Worm (Caenorhabditis elegans) whole organism, mixed stage, embryonic: ENCODE results near the gene K07H8.2.

Experiments used
- M03D4.4 ChIP-seq: sonication (generic microtip); optimal IDR thresholded peaks from 2 replicates; lab custom pipeline; 2017; ENCODE audit warnings: mild to moderate bottlenecking, missing genetic modification characterization, missing compliant biosample characterization
- bed-3 ChIP-seq: fragments of 200-800 bp; sonication (Bioruptor generic); optimal IDR thresholded peaks from 3 replicates; lab custom pipeline; 2018; ENCODE audit warnings: mild to moderate bottlenecking, missing genetic modification characterization, moderate library complexity, missing compliant biosample characterization
- blmp-1 ChIP-seq: fragments of 150-350 bp; optimal IDR thresholded peaks from 2 replicates; lab custom pipeline; 2014; ENCODE audit warnings: missing biosample characterization, missing genetic modification characterization
- ceh-39 ChIP-seq: fragments of 150-350 bp; optimal IDR thresholded peaks from 2 replicates; lab custom pipeline; 2014; ENCODE audit warnings: missing biosample characterization, missing genetic modification characterization
- ceh-43 ChIP-seq: fragments of 200-800 bp; sonication (Bioruptor generic); optimal IDR thresholded peaks from 2 replicates; lab custom pipeline; 2018; ENCODE audit warnings: mild to moderate bottlenecking, missing genetic modification characterization, moderate library complexity, missing compliant biosample characterization
- ceh-83 ChIP-seq: fragments of 200-800 bp; sonication (Bioruptor generic); optimal IDR thresholded peaks from 2 replicates; lab custom pipeline; 2018; ENCODE audit warnings: mild to moderate bottlenecking, missing genetic modification characterization, missing compliant biosample characterization
- ces-1 ChIP-seq: fragments of 150-350 bp; optimal IDR thresholded peaks from 2 replicates; lab custom pipeline; 2014; ENCODE audit warnings: missing biosample characterization, missing genetic modification reagents, missing genetic modification characterization
- drap-1 ChIP-seq: fragments of 200-800 bp; sonication (Bioruptor generic); optimal IDR thresholded peaks from 3 replicates; lab custom pipeline; 2018; ENCODE audit warnings: mild to moderate bottlenecking, missing genetic modification characterization, missing compliant biosample characterization
- elt-1 ChIP-seq: sonication (generic microtip); optimal IDR thresholded peaks from 2 replicates; lab custom pipeline; 2017; ENCODE audit warnings: missing genetic modification characterization, mild to moderate bottlenecking, missing compliant biosample characterization, antibody characterized with exemption, moderate library complexity, borderline replicate concordance; ENCODE audit not compliant: insufficient read depth
- elt-3 ChIP-seq: fragments of 150-350 bp; optimal IDR thresholded peaks from 2 replicates; lab custom pipeline; 2014; ENCODE audit warnings: missing biosample characterization, missing genetic modification characterization
- flh-1 ChIP-seq: fragments of 200-800 bp; sonication (Bioruptor generic); optimal IDR thresholded peaks from 2 replicates; lab custom pipeline; 2018; ENCODE audit warnings: mild to moderate bottlenecking, missing genetic modification characterization, moderate library complexity, missing compliant biosample characterization
- ham-2 ChIP-seq: fragments of 200-800 bp; sonication (Bioruptor generic); optimal IDR thresholded peaks from 2 replicates; lab custom pipeline; 2018; ENCODE audit warnings: mild to moderate bottlenecking, missing genetic modification characterization, missing compliant biosample characterization
- hlh-1 ChIP-seq: fragments of 150-350 bp; optimal IDR thresholded peaks from 2 replicates; lab custom pipeline; 2014; ENCODE audit warnings: missing biosample characterization, missing genetic modification reagents, missing genetic modification characterization
- lin-13 ChIP-seq: fragments of 150-350 bp; optimal IDR thresholded peaks from 2 replicates; lab custom pipeline; 2014; ENCODE audit warnings: missing biosample characterization, missing genetic modification characterization
- lin-32 ChIP-seq: fragments of 200-800 bp; sonication (Bioruptor generic); optimal IDR thresholded peaks from 2 replicates; lab custom pipeline; 2018; ENCODE audit warnings: mild to moderate bottlenecking, missing genetic modification characterization, missing compliant biosample characterization
- lsy-2 ChIP-seq: fragments of 150-350 bp; optimal IDR thresholded peaks from 2 replicates; lab custom pipeline; 2014; ENCODE audit warnings: missing biosample characterization, missing genetic modification characterization
- mab-5 ChIP-seq: fragments of 150-350 bp; optimal IDR thresholded peaks from 2 replicates; lab custom pipeline; 2014; ENCODE audit warnings: missing biosample characterization, missing genetic modification characterization
- mls-2 ChIP-seq: sonication (generic microtip); optimal IDR thresholded peaks from 2 replicates; lab custom pipeline; 2016; ENCODE audit warnings: mild to moderate bottlenecking, missing genetic modification characterization, moderate library complexity, missing compliant biosample characterization
- nhr-12 ChIP-seq: fragments of 150-350 bp; optimal IDR thresholded peaks from 2 replicates; lab custom pipeline; 2014; ENCODE audit warnings: missing biosample characterization, missing genetic modification characterization
- nhr-2 ChIP-seq: fragments of 150-350 bp; optimal IDR thresholded peaks from 2 replicates; lab custom pipeline; 2014; ENCODE audit warnings: missing biosample characterization, missing genetic modification characterization
- nhr-237 ChIP-seq: fragments of 150-350 bp; optimal IDR thresholded peaks from 2 replicates; lab custom pipeline; 2014; ENCODE audit warnings: missing biosample characterization, missing genetic modification characterization
- nhr-28 ChIP-seq: fragments of 150-350 bp; optimal IDR thresholded peaks from 2 replicates; lab custom pipeline; 2014; ENCODE audit warnings: missing biosample characterization, missing genetic modification characterization
- nhr-76 ChIP-seq: sonication (generic microtip); optimal IDR thresholded peaks from 2 replicates; lab custom pipeline; 2017; ENCODE audit warnings: missing biosample characterization, missing genetic modification characterization
- pha-4 ChIP-seq: fragments of 150-350 bp; optimal IDR thresholded peaks from 2 replicates; lab custom pipeline; 2018; ENCODE audit warnings: missing biosample characterization, missing genetic modification reagents, missing genetic modification characterization
- sem-2 ChIP-seq: fragments of 200-800 bp; sonication (Bioruptor generic); optimal IDR thresholded peaks from 2 replicates; lab custom pipeline; 2018; ENCODE audit warnings: mild to moderate bottlenecking, missing genetic modification characterization, missing compliant biosample characterization
- snpc-4 ChIP-seq: fragments of 150-350 bp; optimal IDR thresholded peaks from 2 replicates; lab custom pipeline; 2014; ENCODE audit warnings: missing biosample characterization, missing genetic modification characterization
- sptf-1 ChIP-seq: sonication (generic microtip); optimal IDR thresholded peaks from 2 replicates; lab custom pipeline; 2017; ENCODE audit warnings: mild to moderate bottlenecking, missing genetic modification characterization, moderate library complexity, missing compliant biosample characterization
- tbx-8 ChIP-seq: fragments of 200-800 bp; sonication (Bioruptor generic); optimal IDR thresholded peaks from 2 replicates; lab custom pipeline; 2018; ENCODE audit warnings: mild to moderate bottlenecking, missing genetic modification characterization, moderate library complexity, missing compliant biosample characterization
- unc-120 ChIP-seq: sonication (generic microtip); optimal IDR thresholded peaks from 2 replicates; lab custom pipeline; 2017; ENCODE audit warnings: missing genetic modification characterization, missing compliant biosample characterization; ENCODE audit not compliant: poor library complexity, severe bottlenecking
- unc-39 ChIP-seq: fragments of 150-350 bp; optimal IDR thresholded peaks from 2 replicates; lab custom pipeline; 2014; ENCODE audit warnings: missing biosample characterization, missing genetic modification characterization
- unc-62 ChIP-seq: fragments of 150-350 bp; optimal IDR thresholded peaks from 2 replicates; lab custom pipeline; 2014; ENCODE audit warnings: missing biosample characterization, missing genetic modification reagents, missing genetic modification characterization
- zip-8 ChIP-seq: fragments of 150-350 bp; optimal IDR thresholded peaks from 2 replicates; lab custom pipeline; 2014; ENCODE audit warnings: missing biosample characterization, missing genetic modification characterization
- ztf-11 ChIP-seq: fragments of 150-350 bp; optimal IDR thresholded peaks from 2 replicates; lab custom pipeline; 2014; ENCODE audit warnings: missing biosample characterization, missing genetic modification characterization

K07H8.2 gene

ce11 chrIV:8291232-8291631, at the start of gene K07H8.2:
K07H8.2 (plus strand) TSS chrIV:8291532.
- TF ChIP-seq zip-8 (tag; lab: Kevin White, UChicago) (no peak), ham-2 (no peak), unc-62 (no peak), unc-39 (tag; lab: Kevin White, UChicago) (no peak), nhr-2 (tag; lab: Kevin White, UChicago) (no peak), ces-1 (GFP tag; lab: Kevin White, UChicago) (no peak), pha-4 (tag; lab: Kevin White, UChicago) (no peak), unc-120 (tag; lab: Kevin White, UChicago) (no peak), mab-5 (tag; lab: Kevin White, UChicago) (no peak), mls-2 (tag; lab: Kevin White, UChicago) (no peak), ceh-43 (GFP tag; lab: Kevin White, UChicago) (no peak), drap-1 (GFP tag; lab: Kevin White, UChicago) (no peak), ceh-83 (GFP tag; lab: Kevin White, UChicago) (no peak), bed-3 (no peak), sptf-1 (tag; lab: Kevin White, UChicago) (no peak), sem-2 (GFP tag; lab: Kevin White, UChicago) (no peak)

ce11 chrIV:8243170-8243569, 48.2 kb upstream of the K07H8.2 start:
- TF ChIP-seq lin-13 (tag; lab: Kevin White, UChicago) (no peak), nhr-2 (tag; lab: Kevin White, UChicago) (peak; percentile 71), elt-1 (peak; percentile 72)

- TF ChIP-seq blmp-1 (no peak), hlh-1 (tag; lab: Kevin White, UChicago) (no peak), ceh-43 (GFP tag; lab: Kevin White, UChicago) (no peak), ceh-39 (tag; lab: Kevin White, UChicago) (no peak), ztf-11 (tag; lab: Kevin White, UChicago) (no peak), sptf-1 (tag; lab: Kevin White, UChicago) (no peak), ceh-83 (GFP tag; lab: Kevin White, UChicago) (no peak), flh-1 (GFP tag; lab: Kevin White, UChicago) (no peak), elt-1 (no peak), ces-1 (GFP tag; lab: Kevin White, UChicago) (no peak), mls-2 (tag; lab: Kevin White, UChicago) (no peak), ham-2 (no peak), M03D4.4 (tag; lab: Kevin White, UChicago) (no peak)
Measured at ce11 chrIV:8243599-8243998, 47.7 kb upstream of the K07H8.2 start, which contains the start of gene T09A12.8. T09A12.8 (minus strand) TSS chrIV:8243699.

- TF ChIP-seq zip-8 (tag; lab: Kevin White, UChicago) (no peak), unc-39 (tag; lab: Kevin White, UChicago) (no peak), unc-62 (no peak), mls-2 (tag; lab: Kevin White, UChicago) (no peak)
Measured at ce11 chrIV:8244112-8244511, 47.2 kb upstream of the K07H8.2 start, which contains the start of gene T09A12.1. T09A12.1 (plus strand) TSS chrIV:8244412.

- TF ChIP-seq elt-1 (peak; percentile 67), ham-2 (no peak)
Measured at ce11 chrIV:8247341-8247740, 44.0 kb upstream of the K07H8.2 start.

ce11 chrIV:8251346-8251745, 40.0 kb upstream of the K07H8.2 start:
- no peak for TF ChIP-seq elt-1
- no peak for TF ChIP-seq bed-3
- TF ChIP-seq nhr-237 (tag; lab: Kevin White, UChicago), result no peak
- no peak for TF ChIP-seq snpc-4 (tag; lab: Kevin White, UChicago)
- no peak for TF ChIP-seq ces-1 (GFP tag; lab: Kevin White, UChicago)
- no peak for TF ChIP-seq sem-2 (GFP tag; lab: Kevin White, UChicago)
- TF ChIP-seq unc-120 (tag; lab: Kevin White, UChicago), result no peak

ce11 chrIV:8252856-8253255, 38.5 kb upstream of the K07H8.2 start:
- TF ChIP-seq blmp-1 (peak; percentile 5), tbx-8 (GFP tag; lab: Kevin White, UChicago) (peak; percentile 92), nhr-28 (tag; lab: Kevin White, UChicago) (peak; percentile 80), elt-1 (peak; percentile 66), lin-13 (tag; lab: Kevin White, UChicago) (peak; percentile 30), ceh-43 (GFP tag; lab: Kevin White, UChicago) (peak; percentile 95), unc-120 (tag; lab: Kevin White, UChicago) (peak; percentile 97), ceh-39 (tag; lab: Kevin White, UChicago) (no peak), hlh-1 (tag; lab: Kevin White, UChicago) (peak; percentile 45), lsy-2 (peak; percentile 47), M03D4.4 (tag; lab: Kevin White, UChicago) (peak; percentile 97), elt-3 (peak; percentile 77), nhr-76 (tag; lab: Kevin White, UChicago) (peak; percentile 49), ztf-11 (tag; lab: Kevin White, UChicago) (peak; percentile 15), nhr-2 (tag; lab: Kevin White, UChicago) (no peak), mls-2 (tag; lab: Kevin White, UChicago) (peak; percentile 98), snpc-4 (tag; lab: Kevin White, UChicago) (no peak), ham-2 (peak; percentile 89), sptf-1 (tag; lab: Kevin White, UChicago) (peak; percentile 98), lin-32 (GFP tag; lab: Kevin White, UChicago) (peak; percentile 97), mab-5 (tag; lab: Kevin White, UChicago) (no peak), nhr-12 (peak; percentile 5), pha-4 (tag; lab: Kevin White, UChicago) (peak; percentile 86), unc-62 (peak; percentile 64), drap-1 (GFP tag; lab: Kevin White, UChicago) (peak; percentile 98), ceh-83 (GFP tag; lab: Kevin White, UChicago) (peak; percentile 99)
